Worm (Caenorhabditis elegans): Measurements from ENCODE around the gene R07E5.11.
A peak's percentile ranks its signal among the peaks of the same experiment; 100 is the strongest.

- TF ChIP-seq ztf-29 (GFP tag; IDR thresholded peaks at IDR 0.05) = no peak
- TF ChIP-seq ref-1 (GFP tag; conservative IDR thresholded peaks at IDR 0.05) = no peak
- TF ChIP-seq cog-1 (tag; optimal IDR thresholded peaks at IDR 0.05) = peak; percentile 11
- no peak for TF ChIP-seq med-1 (GFP tag; optimal IDR thresholded peaks at IDR 0.05; ENCODE audit: insufficient read depth)
- no peak for TF ChIP-seq flt-1 (GFP tag; IDR thresholded peaks at IDR 0.05)
- TF ChIP-seq ztf-23 (GFP tag; IDR thresholded peaks at IDR 0.05) = no peak
Observed at ce11 chrIII:4380835-4381234, 34.2 kb downstream of the R07E5.11 start.
